Fruit fly (Drosophila melanogaster) whole organism, adult: Measurements from ENCODE around the gene vls.
A peak's percentile ranks its signal among the peaks of the same experiment; 100 is the strongest.

ENCODE experiments used
- CG11617 ChIP-seq: fragments of 200-800 bp; sonication (Bioruptor generic); optimal IDR thresholded peaks from 2 replicates; lab custom pipeline; 2017; ENCODE audit warnings: mild to moderate bottlenecking, missing biosample characterization, missing genetic modification reagents, missing genetic modification characterization
- CG12768 ChIP-seq: fragments of 200-800 bp; sonication (Bioruptor generic); optimal IDR thresholded peaks from 2 replicates; lab custom pipeline; 2017; ENCODE audit warnings: missing biosample characterization, missing genetic modification characterization, mild to moderate bottlenecking, moderate library complexity, missing genetic modification reagents
- CG14711 ChIP-seq: fragments of 200-800 bp; sonication (Bioruptor generic); optimal IDR thresholded peaks from 2 replicates; lab custom pipeline; 2018; ENCODE audit warnings: missing biosample characterization, mild to moderate bottlenecking, missing genetic modification characterization, moderate library complexity
- CG1620 ChIP-seq: fragments of 200-800 bp; sonication (Bioruptor generic); optimal IDR thresholded peaks from 2 replicates; lab custom pipeline; 2016; ENCODE audit warnings: missing biosample characterization, missing genetic modification characterization
- CG33017 ChIP-seq: fragments of 200-800 bp; sonication (Bioruptor generic); optimal IDR thresholded peaks from 2 replicates; lab custom pipeline; 2018; ENCODE audit warnings: missing biosample characterization, mild to moderate bottlenecking, missing genetic modification characterization, moderate library complexity
- CG5204 ChIP-seq: fragments of 200-800 bp; sonication (Bioruptor generic); optimal IDR thresholded peaks from 2 replicates; lab custom pipeline; 2016; ENCODE audit warnings: missing biosample characterization, missing genetic modification characterization
- CG7045 ChIP-seq: fragments of 200-800 bp; sonication (Bioruptor generic); optimal IDR thresholded peaks from 2 replicates; lab custom pipeline; 2017; ENCODE audit warnings: missing biosample characterization, mild to moderate bottlenecking, missing genetic modification characterization
- CG7101 ChIP-seq: fragments of 200-800 bp; sonication (Bioruptor generic); optimal IDR thresholded peaks from 2 replicates; lab custom pipeline; 2018; ENCODE audit warnings: missing biosample characterization, mild to moderate bottlenecking, missing genetic modification characterization, moderate library complexity
- Clk ChIP-seq: fragments of 200-800 bp; sonication (Bioruptor generic); optimal IDR thresholded peaks from 2 replicates; lab custom pipeline; 2017; ENCODE audit warnings: missing biosample characterization, missing genetic modification characterization
- Crg-1 ChIP-seq: fragments of 200-800 bp; sonication (Bioruptor generic); optimal IDR thresholded peaks from 2 replicates; lab custom pipeline; 2016; ENCODE audit warnings: missing biosample characterization, missing genetic modification characterization
- Hr96 ChIP-seq: fragments of 200-800 bp; sonication (Bioruptor generic); optimal IDR thresholded peaks from 2 replicates; lab custom pipeline; 2016; ENCODE audit warnings: missing biosample characterization, missing genetic modification characterization
- Mnt ChIP-seq: fragments of 200-800 bp; sonication (Bioruptor generic); optimal IDR thresholded peaks from 2 replicates; lab custom pipeline; 2016; ENCODE audit warnings: missing biosample characterization, mild to moderate bottlenecking, missing genetic modification characterization
- bab1 ChIP-seq: fragments of 200-800 bp; sonication (Bioruptor generic); optimal IDR thresholded peaks from 3 replicates; lab custom pipeline; 2019; ENCODE audit warnings: missing biosample characterization, mild to moderate bottlenecking, missing genetic modification characterization, moderate library complexity
- cic ChIP-seq: fragments of 200-800 bp; sonication (Bioruptor generic); optimal IDR thresholded peaks from 2 replicates; lab custom pipeline; 2017; ENCODE audit warnings: missing biosample characterization, mild to moderate bottlenecking, missing genetic modification characterization, moderate library complexity
- cnc ChIP-seq, 2 experiments: fragments of >200 bp; optimal IDR thresholded peaks; 2 replicates each; lab custom pipeline; 2017
- kay ChIP-seq: fragments of 200-800 bp; sonication (Bioruptor generic); peaks from one replicate; lab custom pipeline; 2016; ENCODE audit warnings: missing biosample characterization, missing genetic modification characterization, borderline replicate concordance
- ovo ChIP-seq: fragments of 200-800 bp; sonication (Bioruptor generic); optimal IDR thresholded peaks from 2 replicates; lab custom pipeline; 2016; ENCODE audit warnings: missing biosample characterization, missing genetic modification characterization
- pad ChIP-seq: fragments of 200-800 bp; sonication (Bioruptor generic); optimal IDR thresholded peaks from 3 replicates; lab custom pipeline; 2017; ENCODE audit warnings: missing biosample characterization, missing genetic modification characterization, mild to moderate bottlenecking, moderate library complexity, missing genetic modification reagents
- tj ChIP-seq: fragments of 200-800 bp; sonication (Bioruptor generic); optimal IDR thresholded peaks from 3 replicates; lab custom pipeline; 2017; ENCODE audit warnings: missing biosample characterization, mild to moderate bottlenecking, missing genetic modification characterization, moderate library complexity
- toe ChIP-seq: fragments of 200-800 bp; sonication (Bioruptor generic); optimal IDR thresholded peaks from 2 replicates; lab custom pipeline; 2016; ENCODE audit warnings: missing biosample characterization, missing genetic modification characterization

Gene vls

dm6 chr2L:20065516-20065915 is at the start of gene vls:
vls (minus strand) TSS chr2L:20065679.
- TF ChIP-seq kay (no peak), CG14711 (tag; lab: Kevin White, UChicago) (peak; percentile 89)

dm6 chr2L:20106595-20106994 is 41.1 kb upstream of the vls start:
- peak; percentile 31 for TF ChIP-seq CG1620 (GFP tag; lab: Kevin White, UChicago)
- TF ChIP-seq Crg-1 (GFP tag; lab: Kevin White, UChicago) = no peak
- no peak for TF ChIP-seq toe (GFP tag; lab: Kevin White, UChicago)
- peak; percentile 44 for TF ChIP-seq pad
- no peak for TF ChIP-seq cnc (optimal IDR thresholded peaks at IDR 0.05; lab: Kevin White, UChicago)
- no peak for TF ChIP-seq CG5204 (GFP tag; lab: Kevin White, UChicago)

DNA sequence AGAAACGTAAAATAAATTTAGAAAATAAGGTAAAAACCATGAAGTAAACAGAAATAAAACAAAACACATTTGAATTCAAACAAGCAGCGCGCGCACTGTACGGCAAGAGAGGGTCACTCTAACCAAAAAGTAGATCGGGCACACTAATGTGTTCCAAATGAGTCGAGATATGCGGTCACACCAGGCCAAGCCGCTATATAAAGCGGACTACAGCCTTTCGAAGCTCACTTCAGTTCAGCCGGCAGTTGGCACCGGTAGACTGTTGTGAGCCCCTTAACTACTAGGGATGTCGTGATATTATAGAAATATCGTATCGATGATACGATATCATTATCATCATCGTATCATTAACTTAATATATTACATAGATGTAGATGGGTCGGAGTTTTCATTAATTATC is 39.0 kb upstream of the vls start:
- TF ChIP-seq cnc (optimal IDR thresholded peaks at IDR 0.05; lab: Kevin White, UChicago) (no peak), Mnt (GFP tag; lab: Kevin White, UChicago) (peak; percentile 11), CG14711 (tag; lab: Kevin White, UChicago) (no peak), Clk (GFP tag; lab: Kevin White, UChicago) (no peak), CG33017 (tag; lab: Kevin White, UChicago) (no peak), CG7101 (tag; lab: Kevin White, UChicago) (no peak), CG5204 (GFP tag; lab: Kevin White, UChicago) (no peak), Crg-1 (GFP tag; lab: Kevin White, UChicago) (no peak), tj (no peak), CG11617 (GFP tag; lab: Kevin White, UChicago) (no peak), ovo (no peak), CG12768 (GFP tag; lab: Kevin White, UChicago) (no peak), CG7045 (GFP tag; lab: Kevin White, UChicago) (no peak), pad (no peak), CG1620 (GFP tag; lab: Kevin White, UChicago) (peak; percentile 41), toe (GFP tag; lab: Kevin White, UChicago) (no peak), bab1 (peak; percentile 36), Hr96 (GFP tag; lab: Kevin White, UChicago) (no peak), kay (no peak), cic (GFP tag; lab: Kevin White, UChicago) (no peak)

- TF ChIP-seq Hr96 (GFP tag; lab: Kevin White, UChicago) = no peak
- TF ChIP-seq kay = peak; percentile 70
Observed at dm6 chr2L:20104050-20104449, 38.6 kb upstream of the vls start, which contains the start of gene CG13970. CG13970 (minus strand) TSS chr2L:20104150.

dm6 chr2L:20098194-20098593 is 32.7 kb upstream of the vls start:
- no peak for TF ChIP-seq Clk (GFP tag; lab: Kevin White, UChicago)
- TF ChIP-seq CG1620 (GFP tag; lab: Kevin White, UChicago) = no peak
- no peak for TF ChIP-seq Crg-1 (GFP tag; lab: Kevin White, UChicago)
- TF ChIP-seq Hr96 (GFP tag; lab: Kevin White, UChicago) = peak; percentile 1
- no peak for TF ChIP-seq cnc (optimal IDR thresholded peaks at IDR 0.05; lab: Kevin White, UChicago)
- TF ChIP-seq ovo = no peak
- TF ChIP-seq bab1 = no peak
- TF ChIP-seq CG7045 (GFP tag; lab: Kevin White, UChicago) = no peak
- no peak for TF ChIP-seq CG5204 (GFP tag; lab: Kevin White, UChicago)
- peak; percentile 11 for TF ChIP-seq tj
- TF ChIP-seq CG7101 (tag; lab: Kevin White, UChicago) = peak; percentile 71
- peak; percentile 9 for TF ChIP-seq CG12768 (GFP tag; lab: Kevin White, UChicago)
- TF ChIP-seq Mnt (GFP tag; lab: Kevin White, UChicago) = no peak
- TF ChIP-seq CG14711 (tag; lab: Kevin White, UChicago) = no peak
- TF ChIP-seq CG33017 (tag; lab: Kevin White, UChicago) = no peak
- TF ChIP-seq kay = no peak
- TF ChIP-seq toe (GFP tag; lab: Kevin White, UChicago) = peak; percentile 9
- no peak for TF ChIP-seq pad
- peak; percentile 72 for TF ChIP-seq cic (GFP tag; lab: Kevin White, UChicago)
- TF ChIP-seq CG11617 (GFP tag; lab: Kevin White, UChicago) = peak; percentile 37

dm6 chr2L:20097773-20098172 is 32.3 kb upstream of the vls start:
- no peak for TF ChIP-seq kay
- TF ChIP-seq CG12768 (GFP tag; lab: Kevin White, UChicago) = peak; percentile 21
- no peak for TF ChIP-seq CG11617 (GFP tag; lab: Kevin White, UChicago)
- peak; percentile 60 for TF ChIP-seq Mnt (GFP tag; lab: Kevin White, UChicago)
- no peak for TF ChIP-seq pad

dm6 chr2L:20097105-20097631 is 31.7 kb upstream of the vls start, which contains the start of the genes mRpS18B and Kua:
mRpS18B (minus strand) TSS chr2L:20097253.
Kua (plus strand) TSS chr2L:20097581.
- TF ChIP-seq Crg-1 (GFP tag; lab: Kevin White, UChicago) = peak; percentile 3
- no peak for TF ChIP-seq cnc (optimal IDR thresholded peaks at IDR 0.05; lab: Kevin White, UChicago)
- peak; percentile 41 for TF ChIP-seq CG11617 (GFP tag; lab: Kevin White, UChicago)
- TF ChIP-seq kay = no peak
- peak; percentile 64 for TF ChIP-seq CG7101 (tag; lab: Kevin White, UChicago)
- TF ChIP-seq tj = no peak
- TF ChIP-seq pad = peak; percentile 24
- no peak for TF ChIP-seq CG12768 (GFP tag; lab: Kevin White, UChicago)
- TF ChIP-seq Mnt (GFP tag; lab: Kevin White, UChicago) = peak; percentile 23
- no peak for TF ChIP-seq Clk (GFP tag; lab: Kevin White, UChicago)
- TF ChIP-seq toe (GFP tag; lab: Kevin White, UChicago) = peak; percentile 46
- no peak for TF ChIP-seq Hr96 (GFP tag; lab: Kevin White, UChicago)
- TF ChIP-seq CG33017 (tag; lab: Kevin White, UChicago) = peak; percentile 44
- TF ChIP-seq CG5204 (GFP tag; lab: Kevin White, UChicago) = peak; percentile 18
- TF ChIP-seq CG1620 (GFP tag; lab: Kevin White, UChicago) = no peak
- peak; percentile 55 for TF ChIP-seq CG14711 (tag; lab: Kevin White, UChicago)
- no peak for TF ChIP-seq cic (GFP tag; lab: Kevin White, UChicago)
- TF ChIP-seq bab1 = peak; percentile 24
